Worm (Caenorhabditis elegans) whole organism, young adult: ENCODE measurements around the gene cgef-1.

Experiments used
- F57C9.4 ChIP-seq: sonication (generic microtip); optimal IDR thresholded peaks from 2 replicates; lab custom pipeline; 2017; ENCODE audit warnings: mild to moderate bottlenecking, missing genetic modification characterization, missing compliant biosample characterization
- ama-1 ChIP-seq, 3 experiments: fragments of 150-350 bp in 1 of 3; sonication (generic microtip) in 2 of 3; optimal IDR thresholded peaks; 2 replicates each; lab custom pipeline; 2014 to 2018; ENCODE audit warnings: missing biosample characterization in 2 of 3, missing genetic modification characterization in 2 of 3, missing genetic modification reagents in 2 of 3
- lsy-27 ChIP-seq: sonication (generic microtip); optimal IDR thresholded peaks from 2 replicates; lab custom pipeline; 2017; ENCODE audit warnings: missing genetic modification characterization, mild to moderate bottlenecking, missing compliant biosample characterization, antibody characterized with exemption, missing genotype, borderline replicate concordance; ENCODE audit not compliant: insufficient read depth
- snpc-3.4 ChIP-seq: sonication (generic microtip); optimal IDR thresholded peaks from 2 replicates; lab custom pipeline; 2017; ENCODE audit warnings: missing genetic modification characterization, mild to moderate bottlenecking, missing compliant biosample characterization, antibody characterized with exemption, moderate library complexity, missing genotype, missing genetic modification reagents
- somi-1 ChIP-seq: fragments of 200-800 bp; sonication (Bioruptor generic); optimal IDR thresholded peaks from 2 replicates; lab custom pipeline; 2018; ENCODE audit warnings: mild to moderate bottlenecking, missing genetic modification characterization, missing compliant biosample characterization

DNA sequence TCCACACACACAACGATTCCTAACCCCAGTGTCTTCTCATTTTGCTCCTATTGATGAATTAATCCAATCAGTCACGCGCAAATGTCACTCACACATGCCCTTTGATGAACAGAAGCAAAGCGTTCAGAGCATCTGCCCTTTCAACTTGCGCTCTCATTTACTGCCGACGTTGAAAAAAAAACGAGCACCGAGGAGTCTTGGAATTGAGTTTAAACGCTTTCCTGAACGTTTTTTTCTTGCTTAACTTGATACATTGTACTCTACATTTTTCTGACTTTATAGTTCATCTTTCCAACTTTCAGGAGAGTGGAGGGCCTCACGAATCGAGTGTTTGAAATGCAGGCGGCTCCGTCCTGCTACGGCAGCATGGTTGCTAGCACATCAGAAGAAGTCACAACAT lies at the start of gene cgef-1:
- TF ChIP-seq ama-1 (optimal IDR thresholded peaks at IDR 0.05; lab: Kevin White, UChicago) (no peak), ama-1 (GFP tag; optimal IDR thresholded peaks at IDR 0.05; lab: Kevin White, UChicago) (no peak), snpc-3.4 (tag; lab: Kevin White, UChicago) (no peak), somi-1 (GFP tag; lab: Kevin White, UChicago) (no peak), lsy-27 (tag; lab: Kevin White, UChicago) (no peak), F57C9.4 (tag; lab: Kevin White, UChicago) (no peak)
